Worm (Caenorhabditis elegans): ENCODE data around the gene F07E5.9.

The F07E5.9 gene

DNA sequence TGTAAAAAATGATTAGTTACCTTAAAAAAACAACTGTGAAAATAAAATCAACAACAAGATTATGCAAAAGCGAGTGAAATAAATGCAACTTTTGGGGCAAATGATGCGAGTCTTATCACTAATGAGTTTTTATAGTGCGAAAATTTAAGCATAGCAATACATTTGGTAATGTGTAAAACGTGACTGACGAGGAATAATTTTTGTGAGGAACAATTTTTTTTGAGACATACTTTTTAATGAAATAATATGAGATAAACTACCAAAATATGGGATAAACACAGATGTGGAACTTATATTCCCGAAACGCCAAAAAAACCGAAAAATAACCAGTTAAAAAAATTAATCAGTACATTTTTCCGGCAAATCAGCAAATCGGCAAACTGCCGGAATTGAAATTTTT is at the start of gene F07E5.9:
Gene F07E5.9, minus strand, starts transcription at position 101 of the 400 bp plus-strand sequence.
- TF ChIP-seq hnd-1 (tag; optimal IDR thresholded peaks at IDR 0.05) = no peak

- TF ChIP-seq aly-1 (tag; optimal IDR thresholded peaks at IDR 0.05) (no peak), sea-1 (GFP tag; conservative IDR thresholded peaks at IDR 0.05) (no peak), hmbx-1 (tag; optimal IDR thresholded peaks at IDR 0.05) (no peak), hnd-1 (tag; optimal IDR thresholded peaks at IDR 0.05) (no peak), tra-4 (tag; optimal IDR thresholded peaks at IDR 0.05) (no peak), scrt-1 (GFP tag; IDR thresholded peaks at IDR 0.05) (no peak)
Observed at ce11 chrII:2122762-2123161, 42.4 kb upstream of the F07E5.9 start.

ce11 chrII:2122091-2122490 is 41.8 kb upstream of the F07E5.9 start, which contains the start of gene math-37:
TSS of gene math-37 (minus strand) at chrII:2122191.
- TF ChIP-seq hmg-4 (GFP tag; optimal IDR thresholded peaks at IDR 0.05) = no peak
- no peak for TF ChIP-seq tra-4 (tag; optimal IDR thresholded peaks at IDR 0.05)

DNA sequence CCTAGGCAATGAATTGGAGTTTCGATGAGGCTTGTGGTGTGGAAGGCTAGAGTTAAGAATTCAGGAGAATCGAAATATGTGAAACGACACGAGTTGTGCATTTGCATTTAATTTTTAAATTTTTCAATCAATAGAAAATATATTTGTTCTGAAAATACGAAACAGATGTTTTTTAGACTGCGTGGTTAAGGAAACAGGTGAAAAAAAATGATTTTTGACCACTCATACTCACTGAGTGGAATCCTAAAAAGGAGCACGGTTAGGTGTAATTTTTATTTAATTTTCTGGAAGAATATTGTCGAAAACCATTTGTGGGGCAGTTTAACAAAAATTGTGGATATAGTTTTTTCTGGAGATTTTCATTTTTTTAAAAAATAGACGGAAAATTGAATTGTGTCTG is 36.5 kb upstream of the F07E5.9 start, which contains the start of gene srh-195:
Gene srh-195, minus strand, starts transcription at position 101 of the 400 bp plus-strand sequence.
- TF ChIP-seq aly-1 (tag; optimal IDR thresholded peaks at IDR 0.05) = no peak
- TF ChIP-seq ama-1 (optimal IDR thresholded peaks at IDR 0.05) = no peak
- TF ChIP-seq sea-1 (GFP tag; conservative IDR thresholded peaks at IDR 0.05) = no peak
- no peak for TF ChIP-seq tra-4 (tag; optimal IDR thresholded peaks at IDR 0.05)
- no peak for TF ChIP-seq hmbx-1 (tag; optimal IDR thresholded peaks at IDR 0.05)
- no peak for TF ChIP-seq hmg-4 (GFP tag; optimal IDR thresholded peaks at IDR 0.05)
- TF ChIP-seq hnd-1 (tag; optimal IDR thresholded peaks at IDR 0.05) = no peak

DNA sequence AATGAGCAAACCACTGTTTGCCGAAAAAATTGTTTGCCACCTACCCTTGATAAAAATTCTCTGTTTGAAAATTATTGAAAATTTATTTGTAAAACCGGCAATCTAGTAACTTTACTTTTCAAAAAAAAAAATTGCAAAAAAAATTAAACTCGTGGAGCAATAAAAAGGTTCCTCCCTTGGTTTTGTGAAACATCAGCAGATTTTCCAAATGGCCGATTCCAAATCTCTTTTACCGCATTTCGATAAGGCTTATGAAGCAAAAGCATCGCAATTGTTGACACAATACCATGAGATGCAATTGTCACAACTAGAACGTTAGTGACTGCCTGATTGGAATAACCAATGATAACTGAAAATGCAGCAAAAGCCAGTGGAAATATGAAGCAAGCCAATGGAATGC is 34.2 kb upstream of the F07E5.9 start:
- TF ChIP-seq F13C5.2 (tag; optimal IDR thresholded peaks at IDR 0.05) (no peak), hnd-1 (tag; optimal IDR thresholded peaks at IDR 0.05) (no peak), tbx-11 (GFP tag; IDR thresholded peaks at IDR 0.05) (no peak), B0310.2 (tag; optimal IDR thresholded peaks at IDR 0.05) (no peak), pes-1 (GFP tag; IDR thresholded peaks at IDR 0.05) (no peak), ama-1 (optimal IDR thresholded peaks at IDR 0.05) (no peak), ets-7 (tag; optimal IDR thresholded peaks at IDR 0.05) (no peak), ceh-36 (tag; optimal IDR thresholded peaks at IDR 0.05) (no peak), ceh-13 (GFP tag; optimal IDR thresholded peaks at IDR 0.05) (no peak)

DNA sequence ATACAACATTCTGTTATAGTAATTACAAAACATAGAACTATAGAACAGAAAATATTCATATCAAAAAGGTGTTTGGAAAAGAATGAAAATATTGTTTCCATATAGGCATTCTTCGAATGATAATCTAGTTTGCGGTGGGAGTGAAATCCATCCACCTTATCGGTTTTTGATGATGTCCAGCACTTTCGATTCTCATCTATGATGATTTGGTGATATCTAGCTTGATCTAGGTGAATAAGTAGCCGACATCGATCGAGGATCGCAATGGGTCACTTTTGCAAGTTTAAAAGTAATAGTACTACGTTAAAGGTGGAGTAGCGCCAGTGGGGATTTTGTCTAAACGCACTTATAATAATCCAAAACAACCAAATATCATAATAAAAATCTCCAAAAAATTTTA is 32.6 kb upstream of the F07E5.9 start, which contains the start of gene R52.6:
Gene R52.6, minus strand, starts transcription at position 101 of the 400 bp plus-strand sequence.
- TF ChIP-seq ceh-36 (tag; optimal IDR thresholded peaks at IDR 0.05) (no peak), tra-4 (tag; optimal IDR thresholded peaks at IDR 0.05) (no peak), ets-7 (tag; optimal IDR thresholded peaks at IDR 0.05) (no peak), B0310.2 (tag; optimal IDR thresholded peaks at IDR 0.05) (no peak), tbx-37 (GFP tag; conservative IDR thresholded peaks at IDR 0.05) (no peak)

DNA sequence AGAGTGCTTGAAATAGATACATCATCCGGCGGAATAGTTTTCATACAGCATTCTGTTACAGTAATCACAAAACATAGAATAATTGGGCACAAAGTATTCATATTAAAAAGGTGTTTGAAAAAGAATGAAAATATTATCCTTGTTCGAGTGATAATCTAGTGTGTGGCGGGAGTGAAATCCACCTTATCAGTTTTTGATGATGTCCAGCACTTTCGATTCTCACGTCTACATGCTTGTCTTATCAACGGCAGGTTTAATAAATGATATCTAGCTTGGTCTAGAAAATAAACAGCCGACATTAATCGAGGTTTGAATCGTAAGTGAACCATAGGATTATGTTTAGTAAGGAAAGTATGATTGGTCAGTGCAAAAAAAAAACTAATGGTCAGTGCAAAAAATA is 29.6 kb upstream of the F07E5.9 start, which contains the start of gene R52.5:
Gene R52.5, minus strand, starts transcription at position 101 of the 400 bp plus-strand sequence.
- TF ChIP-seq ets-7 (tag; optimal IDR thresholded peaks at IDR 0.05) (no peak), hmbx-1 (tag; optimal IDR thresholded peaks at IDR 0.05) (no peak), ceh-13 (GFP tag; optimal IDR thresholded peaks at IDR 0.05) (no peak), tbx-37 (GFP tag; conservative IDR thresholded peaks at IDR 0.05) (no peak), hnd-1 (tag; optimal IDR thresholded peaks at IDR 0.05) (no peak), ama-1 (optimal IDR thresholded peaks at IDR 0.05) (no peak), flt-1 (GFP tag; IDR thresholded peaks at IDR 0.05) (no peak), aly-1 (tag; optimal IDR thresholded peaks at IDR 0.05) (no peak), hmg-4 (GFP tag; optimal IDR thresholded peaks at IDR 0.05) (no peak), F13C5.2 (tag; optimal IDR thresholded peaks at IDR 0.05) (no peak), tra-4 (tag; optimal IDR thresholded peaks at IDR 0.05) (no peak), pes-1 (GFP tag; IDR thresholded peaks at IDR 0.05) (no peak), scrt-1 (GFP tag; IDR thresholded peaks at IDR 0.05) (no peak), ceh-36 (tag; optimal IDR thresholded peaks at IDR 0.05) (no peak), tbx-11 (GFP tag; IDR thresholded peaks at IDR 0.05) (no peak), B0310.2 (tag; optimal IDR thresholded peaks at IDR 0.05) (no peak), sea-1 (GFP tag; conservative IDR thresholded peaks at IDR 0.05) (no peak)

DNA sequence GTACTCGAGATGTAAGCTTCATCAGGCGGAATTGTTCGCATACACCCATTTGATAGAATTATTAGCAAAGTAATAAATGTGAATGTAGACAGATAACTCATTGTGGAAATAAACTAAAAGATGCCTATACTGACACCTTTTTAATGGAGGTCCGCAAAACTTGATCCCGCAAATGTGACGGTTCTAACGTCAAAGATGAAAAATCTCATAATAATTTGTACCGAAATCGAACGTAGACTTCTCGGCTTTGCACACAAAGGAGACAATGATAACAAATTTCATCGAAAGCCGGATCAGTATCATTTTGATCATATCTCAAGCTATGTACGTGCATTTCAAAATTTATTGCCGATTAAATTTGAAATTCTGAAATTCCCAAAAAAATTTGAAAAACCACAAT is 28.0 kb upstream of the F07E5.9 start, which contains the start of gene R52.4:
Gene R52.4, minus strand, starts transcription at position 101 of the 400 bp plus-strand sequence.
- no peak for TF ChIP-seq ama-1 (optimal IDR thresholded peaks at IDR 0.05)
- TF ChIP-seq flt-1 (GFP tag; IDR thresholded peaks at IDR 0.05) = no peak
- TF ChIP-seq F13C5.2 (tag; optimal IDR thresholded peaks at IDR 0.05) = no peak
- TF ChIP-seq sea-1 (GFP tag; conservative IDR thresholded peaks at IDR 0.05) = no peak
- no peak for TF ChIP-seq ceh-13 (GFP tag; optimal IDR thresholded peaks at IDR 0.05)
- no peak for TF ChIP-seq ets-7 (tag; optimal IDR thresholded peaks at IDR 0.05)
- TF ChIP-seq hmbx-1 (tag; optimal IDR thresholded peaks at IDR 0.05) = no peak
- no peak for TF ChIP-seq pes-1 (GFP tag; IDR thresholded peaks at IDR 0.05)
- TF ChIP-seq hnd-1 (tag; optimal IDR thresholded peaks at IDR 0.05) = no peak
- TF ChIP-seq scrt-1 (GFP tag; IDR thresholded peaks at IDR 0.05) = no peak
- TF ChIP-seq tbx-11 (GFP tag; IDR thresholded peaks at IDR 0.05) = no peak
- TF ChIP-seq aly-1 (tag; optimal IDR thresholded peaks at IDR 0.05) = no peak
- TF ChIP-seq B0310.2 (tag; optimal IDR thresholded peaks at IDR 0.05) = no peak

All from whole organism, early embryonic.